Worm (Caenorhabditis elegans) whole organism, L2 larva: ENCODE results near the gene aly-1.

Experiments used
- C34F6.9 ChIP-seq: fragments of 150-350 bp; optimal IDR thresholded peaks from 2 replicates; lab custom pipeline; 2014; ENCODE audit warnings: missing biosample characterization, missing genetic modification characterization
- F13H6.1 ChIP-seq: sonication (generic microtip); optimal IDR thresholded peaks from 2 replicates; lab custom pipeline; 2016; ENCODE audit warnings: missing genetic modification characterization, missing compliant biosample characterization
- ama-1 ChIP-seq: fragments of 150-350 bp; optimal IDR thresholded peaks from 2 replicates; lab custom pipeline; 2018; ENCODE audit warnings: inconsistent platforms
- dmd-4 ChIP-seq: sonication (generic microtip); optimal IDR thresholded peaks from 2 replicates; lab custom pipeline; 2017; ENCODE audit warnings: missing biosample characterization, missing genetic modification characterization
- fos-1 ChIP-seq: fragments of 150-350 bp; optimal IDR thresholded peaks from 2 replicates; lab custom pipeline; 2014; ENCODE audit warnings: missing biosample characterization, missing genetic modification characterization
- lsy-2 ChIP-seq, 2 experiments: fragments of 150-350 bp in 1 of 2; sonication (generic microtip) in 1 of 2; optimal IDR thresholded peaks; 2 replicates each; lab custom pipeline; 2014 to 2017; ENCODE audit warnings: missing biosample characterization in 2 of 2, missing genetic modification characterization in 2 of 2
- mab-5 ChIP-seq: fragments of 150-350 bp; optimal IDR thresholded peaks from 2 replicates; lab custom pipeline; 2014; ENCODE audit warnings: missing biosample characterization, missing genetic modification characterization
- nhr-237 ChIP-seq: fragments of 150-350 bp; optimal IDR thresholded peaks from 2 replicates; lab custom pipeline; 2014; ENCODE audit warnings: missing biosample characterization, missing genetic modification characterization
- nhr-77 ChIP-seq: fragments of 150-350 bp; optimal IDR thresholded peaks from 2 replicates; lab custom pipeline; 2014; ENCODE audit warnings: missing biosample characterization, missing genetic modification characterization
- skn-1 ChIP-seq: sonication (generic microtip); optimal IDR thresholded peaks from 2 replicates; lab custom pipeline; 2017; ENCODE audit warnings: missing biosample characterization, missing genetic modification characterization
- sma-9 ChIP-seq, 2 experiments: fragments of 150-350 bp in 1 of 2; sonication (generic microtip) in 1 of 2; optimal IDR thresholded peaks; 2 replicates each; lab custom pipeline; 2014 to 2016; ENCODE audit warnings: missing genetic modification characterization in 2 of 2, mild to moderate bottlenecking in 1 of 2, missing biosample characterization in 1 of 2, missing compliant biosample characterization in 1 of 2, missing genetic modification reagents in 1 of 2, moderate library complexity in 1 of 2
- unc-62 ChIP-seq: fragments of 150-350 bp; optimal IDR thresholded peaks from 2 replicates; lab custom pipeline; 2014; ENCODE audit warnings: missing biosample characterization, missing genetic modification reagents, missing genetic modification characterization
- zag-1 ChIP-seq: fragments of 150-350 bp; optimal IDR thresholded peaks from 2 replicates; lab custom pipeline; 2014; ENCODE audit warnings: missing biosample characterization, missing genetic modification characterization
- ztf-1 ChIP-seq: fragments of 200-800 bp; sonication (Bioruptor generic); conservative IDR thresholded peaks from 2 replicates; pipeline ENCODE4 v1.3.6; 2022; ENCODE audit warnings: missing genetic modification characterization, missing compliant biosample characterization

DNA sequence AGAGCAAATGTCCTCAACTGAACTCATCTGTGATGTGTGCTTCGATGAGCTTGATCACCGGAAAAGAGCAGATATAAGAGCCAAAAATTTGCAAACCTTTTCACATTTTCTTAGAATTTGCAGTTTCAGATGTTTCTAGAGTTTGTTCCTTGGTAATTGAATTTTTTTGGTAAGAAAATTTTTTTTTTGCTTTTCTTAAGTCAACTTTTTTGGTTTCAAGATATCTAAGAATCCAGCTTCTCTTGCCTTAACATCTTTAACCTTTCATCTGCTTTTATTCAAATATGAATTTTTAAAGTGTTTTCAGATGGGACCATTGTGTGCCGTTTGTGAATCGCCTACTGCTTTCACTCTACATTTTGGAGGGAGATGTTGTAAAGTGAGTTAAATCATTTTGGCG is 39.0 kb upstream of the aly-1 start, which contains the start of gene nhr-11:
- TF ChIP-seq nhr-77 (tag; lab: Kevin White, UChicago) (no peak), skn-1 (no peak), mab-5 (no peak), sma-9 (GFP tag; optimal IDR thresholded peaks at IDR 0.05; lab: Kevin White, UChicago) (no peak), sma-9 (tag; optimal IDR thresholded peaks at IDR 0.05; lab: Kevin White, UChicago) (no peak), ama-1 (lab: Kevin White, UChicago) (no peak), fos-1 (no peak), unc-62 (GFP tag; lab: Kevin White, UChicago) (no peak), ztf-1 (GFP tag; lab: Robert Waterston, UW) (no peak), dmd-4 (tag; lab: Kevin White, UChicago) (no peak), nhr-237 (tag; lab: Kevin White, UChicago) (no peak), C34F6.9 (tag; lab: Kevin White, UChicago) (no peak), zag-1 (tag; lab: Kevin White, UChicago) (no peak), lsy-2 (tag; optimal IDR thresholded peaks at IDR 0.05; lab: Kevin White, UChicago) (no peak), F13H6.1 (tag; lab: Kevin White, UChicago) (no peak)
